Fruit fly (Drosophila melanogaster): Measurements from ENCODE around the gene chrb.

chrb gene

dm6 chr3L:11515349-11516079, 28.2 kb downstream of the chrb start:
- TF ChIP-seq h (optimal IDR thresholded peaks at IDR 0.05) (no peak), Sin3A (optimal IDR thresholded peaks at IDR 0.05) (no peak), psq (optimal IDR thresholded peaks at IDR 0.05) (no peak), insv (optimal IDR thresholded peaks at IDR 0.05) (no peak), Myc (optimal IDR thresholded peaks at IDR 0.05) (no peak)

- no peak for TF ChIP-seq psq (optimal IDR thresholded peaks at IDR 0.05)
- TF ChIP-seq Sin3A (optimal IDR thresholded peaks at IDR 0.05): no peak
- TF ChIP-seq Myc (optimal IDR thresholded peaks at IDR 0.05): no peak
- TF ChIP-seq ttk (optimal IDR thresholded peaks at IDR 0.05): no peak
- no peak for TF ChIP-seq h (optimal IDR thresholded peaks at IDR 0.05)
- no peak for TF ChIP-seq insv (optimal IDR thresholded peaks at IDR 0.05)
Observed at dm6 chr3L:11516229-11516628, 28.9 kb downstream of the chrb start.

dm6 chr3L:11522613-11523012, 35.3 kb downstream of the chrb start, which contains the start of the genes CG11714 and Fuca:
CG11714 (minus strand) TSS chr3L:11522713.
Fuca (minus strand) TSS chr3L:11522713.
- no peak for TF ChIP-seq Myc (optimal IDR thresholded peaks at IDR 0.05)
- no peak for TF ChIP-seq ttk (optimal IDR thresholded peaks at IDR 0.05)
- no peak for TF ChIP-seq Sin3A (optimal IDR thresholded peaks at IDR 0.05)
- TF ChIP-seq h (optimal IDR thresholded peaks at IDR 0.05): no peak
- TF ChIP-seq insv (optimal IDR thresholded peaks at IDR 0.05): no peak
- TF ChIP-seq psq (optimal IDR thresholded peaks at IDR 0.05): no peak

dm6 chr3L:11523286-11523685, 35.9 kb downstream of the chrb start:
- TF ChIP-seq Sin3A (optimal IDR thresholded peaks at IDR 0.05) (no peak), h (optimal IDR thresholded peaks at IDR 0.05) (no peak), ttk (optimal IDR thresholded peaks at IDR 0.05) (no peak), Myc (optimal IDR thresholded peaks at IDR 0.05) (no peak), insv (optimal IDR thresholded peaks at IDR 0.05) (no peak), psq (optimal IDR thresholded peaks at IDR 0.05) (no peak)

dm6 chr3L:11525765-11526164, 38.4 kb downstream of the chrb start:
- TF ChIP-seq psq (optimal IDR thresholded peaks at IDR 0.05): no peak
- TF ChIP-seq Sin3A (optimal IDR thresholded peaks at IDR 0.05): no peak
- no peak for TF ChIP-seq insv (optimal IDR thresholded peaks at IDR 0.05)
- TF ChIP-seq h (optimal IDR thresholded peaks at IDR 0.05): no peak
- TF ChIP-seq Myc (optimal IDR thresholded peaks at IDR 0.05): no peak
- TF ChIP-seq ttk (optimal IDR thresholded peaks at IDR 0.05): no peak

- TF ChIP-seq Sin3A (optimal IDR thresholded peaks at IDR 0.05) (no peak), insv (optimal IDR thresholded peaks at IDR 0.05) (no peak), Myc (optimal IDR thresholded peaks at IDR 0.05) (no peak), h (optimal IDR thresholded peaks at IDR 0.05) (no peak), psq (optimal IDR thresholded peaks at IDR 0.05) (no peak), ttk (optimal IDR thresholded peaks at IDR 0.05) (no peak)
Observed at dm6 chr3L:11526644-11527184, 39.4 kb downstream of the chrb start.

dm6 chr3L:11528397-11528923, 41.1 kb downstream of the chrb start:
- TF ChIP-seq Myc (optimal IDR thresholded peaks at IDR 0.05): no peak
- TF ChIP-seq insv (optimal IDR thresholded peaks at IDR 0.05): no peak
- no peak for TF ChIP-seq Sin3A (optimal IDR thresholded peaks at IDR 0.05)
- TF ChIP-seq h (optimal IDR thresholded peaks at IDR 0.05): no peak
- TF ChIP-seq psq (optimal IDR thresholded peaks at IDR 0.05): no peak
- no peak for TF ChIP-seq ttk (optimal IDR thresholded peaks at IDR 0.05)

dm6 chr3L:11529707-11530106, 42.4 kb downstream of the chrb start:
- TF ChIP-seq Myc (optimal IDR thresholded peaks at IDR 0.05): no peak
- no peak for TF ChIP-seq h (optimal IDR thresholded peaks at IDR 0.05)
- no peak for TF ChIP-seq ttk (optimal IDR thresholded peaks at IDR 0.05)
- no peak for TF ChIP-seq psq (optimal IDR thresholded peaks at IDR 0.05)
- no peak for TF ChIP-seq Sin3A (optimal IDR thresholded peaks at IDR 0.05)
- no peak for TF ChIP-seq insv (optimal IDR thresholded peaks at IDR 0.05)

- TF ChIP-seq Myc (optimal IDR thresholded peaks at IDR 0.05) (no peak), insv (optimal IDR thresholded peaks at IDR 0.05) (no peak), h (optimal IDR thresholded peaks at IDR 0.05) (no peak), Sin3A (optimal IDR thresholded peaks at IDR 0.05) (no peak), ttk (optimal IDR thresholded peaks at IDR 0.05) (no peak), psq (optimal IDR thresholded peaks at IDR 0.05) (no peak)
Observed at dm6 chr3L:11530370-11530769, 43.0 kb downstream of the chrb start.

- TF ChIP-seq psq (optimal IDR thresholded peaks at IDR 0.05) (no peak), insv (optimal IDR thresholded peaks at IDR 0.05) (no peak), ttk (optimal IDR thresholded peaks at IDR 0.05) (no peak), Myc (optimal IDR thresholded peaks at IDR 0.05) (no peak), h (optimal IDR thresholded peaks at IDR 0.05) (no peak)
Observed at dm6 chr3L:11531300-11531699, 44.0 kb downstream of the chrb start.

- TF ChIP-seq h (optimal IDR thresholded peaks at IDR 0.05) (no peak), ttk (optimal IDR thresholded peaks at IDR 0.05) (no peak), psq (optimal IDR thresholded peaks at IDR 0.05) (no peak), Sin3A (optimal IDR thresholded peaks at IDR 0.05) (no peak), insv (optimal IDR thresholded peaks at IDR 0.05) (no peak), Myc (optimal IDR thresholded peaks at IDR 0.05) (no peak)
Observed at dm6 chr3L:11531994-11532732, 44.8 kb downstream of the chrb start.

Data from Kc167 (cell line).